Worm (Caenorhabditis elegans) whole organism, early embryonic: ENCODE measurements around the gene F48C5.2.

Source experiments
- B0310.2 ChIP-seq: sonication (generic microtip); optimal IDR thresholded peaks from 2 replicates; lab custom pipeline; 2016; ENCODE audit warnings: mild to moderate bottlenecking, missing genetic modification characterization, missing compliant biosample characterization
- aly-1 ChIP-seq: sonication (generic microtip); optimal IDR thresholded peaks from 2 replicates; lab custom pipeline; 2016; ENCODE audit warnings: missing genetic modification characterization, missing compliant biosample characterization
- ama-1 ChIP-seq: fragments of 150-350 bp; optimal IDR thresholded peaks from 2 replicates; lab custom pipeline; 2014
- ceh-36 ChIP-seq: sonication (generic microtip); optimal IDR thresholded peaks from 2 replicates; lab custom pipeline; 2016; ENCODE audit warnings: missing genetic modification characterization, inconsistent platforms, missing compliant biosample characterization
- hmbx-1 ChIP-seq: sonication (generic microtip); optimal IDR thresholded peaks from 2 replicates; lab custom pipeline; 2016; ENCODE audit warnings: mild to moderate bottlenecking, missing genetic modification characterization, missing compliant biosample characterization
- hmg-4 ChIP-seq: fragments of 200-800 bp; sonication (Bioruptor generic); optimal IDR thresholded peaks from 2 replicates; lab custom pipeline; 2018; ENCODE audit warnings: mild to moderate bottlenecking, missing genetic modification characterization, missing compliant biosample characterization
- hnd-1 ChIP-seq: sonication (generic microtip); optimal IDR thresholded peaks from 2 replicates; lab custom pipeline; 2016; ENCODE audit warnings: missing genetic modification characterization, missing compliant biosample characterization
- pes-1 ChIP-seq: fragments of 200-800 bp; sonication (Bioruptor generic); IDR thresholded peaks from 2 replicates; pipeline ENCODE4 v1.3.6; 2022; ENCODE audit warnings: missing genetic modification reagents, missing genetic modification characterization, missing compliant biosample characterization
- sea-1 ChIP-seq: fragments of 200-800 bp; sonication (Bioruptor generic); conservative IDR thresholded peaks from 2 replicates; pipeline ENCODE4 v1.3.6; 2022; ENCODE audit warnings: missing genetic modification characterization, missing compliant biosample characterization
- tbx-11 ChIP-seq: fragments of 200-800 bp; sonication (Bioruptor generic); IDR thresholded peaks from 2 replicates; pipeline ENCODE4 v1.3.6; 2022; ENCODE audit warnings: missing genetic modification characterization, missing compliant biosample characterization
- tbx-37 ChIP-seq: fragments of 200-800 bp; sonication (Bioruptor generic); conservative IDR thresholded peaks from 2 replicates; pipeline ENCODE4 v1.3.6; 2022; ENCODE audit warnings: missing genetic modification reagents, missing genetic modification characterization, missing compliant biosample characterization

DNA sequence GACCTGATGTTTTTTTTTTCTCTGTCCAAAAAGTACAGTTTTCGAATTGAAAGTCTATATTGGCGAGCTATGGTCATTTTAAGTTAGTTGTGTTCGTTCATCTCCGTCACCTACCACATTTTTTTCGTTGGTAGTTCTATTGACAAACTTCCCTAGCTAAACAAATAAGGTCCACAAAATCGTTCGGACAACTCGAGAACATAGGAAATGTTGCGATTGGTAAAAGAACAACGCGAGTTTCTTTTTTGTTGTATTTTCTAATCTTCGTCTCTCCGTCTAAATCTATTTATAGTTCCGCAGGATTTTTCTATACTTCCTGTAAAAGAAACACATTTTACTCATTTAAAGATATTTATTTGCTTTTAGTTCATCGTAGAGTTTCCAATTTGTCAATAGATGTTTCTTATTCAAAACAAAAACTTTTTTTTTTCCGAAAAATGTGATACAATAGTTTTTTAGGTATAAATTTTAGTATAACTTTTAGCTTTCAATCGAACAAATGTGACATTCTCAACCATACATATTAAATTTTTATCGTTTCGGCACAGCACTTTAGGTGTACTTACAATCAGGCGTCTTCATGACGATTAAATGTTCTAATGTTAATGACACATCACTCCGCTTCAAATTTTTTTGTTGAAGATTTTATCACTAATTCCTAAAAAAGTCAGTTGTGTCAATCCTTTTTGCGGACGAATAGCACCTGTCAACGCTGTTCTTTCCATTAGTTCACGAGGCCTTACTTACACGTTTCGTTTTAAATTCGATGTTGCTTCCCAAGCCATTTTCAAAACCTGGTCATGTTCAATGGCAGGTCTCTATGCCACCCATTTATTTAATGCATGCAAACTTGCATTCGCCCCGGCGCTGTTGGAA lies 12.6 kb upstream of the F48C5.2 start:
- TF ChIP-seq tbx-37 (no peak), ama-1 (lab: Kevin White, UChicago) (no peak), pes-1 (GFP tag; lab: Robert Waterston, UW) (no peak), aly-1 (tag; lab: Kevin White, UChicago) (no peak), hmg-4 (GFP tag; lab: Kevin White, UChicago) (no peak), B0310.2 (tag; lab: Kevin White, UChicago) (no peak), sea-1 (GFP tag; lab: Robert Waterston, UW) (no peak), hmbx-1 (tag; lab: Kevin White, UChicago) (no peak), ceh-36 (no peak), tbx-11 (GFP tag; lab: Robert Waterston, UW) (no peak), hnd-1 (tag; lab: Kevin White, UChicago) (no peak)
